Worm (Caenorhabditis elegans) whole organism, L2 larva: ENCODE measurements around the gene try-8.

Experiments used
- R02D3.7 ChIP-seq: fragments of 150-350 bp; optimal IDR thresholded peaks from 2 replicates; lab custom pipeline; 2014; ENCODE audit warnings: missing biosample characterization, missing genetic modification characterization
- ama-1 ChIP-seq: fragments of 150-350 bp; optimal IDR thresholded peaks from 2 replicates; lab custom pipeline; 2018; ENCODE audit warnings: inconsistent platforms
- blmp-1 ChIP-seq: sonication (generic microtip); optimal IDR thresholded peaks from 2 replicates; lab custom pipeline; 2017; ENCODE audit warnings: missing genetic modification characterization, mild to moderate bottlenecking, missing compliant biosample characterization, antibody characterized with exemption, moderate library complexity; ENCODE audit not compliant: insufficient read depth
- elt-3 ChIP-seq: sonication (generic microtip); optimal IDR thresholded peaks from 2 replicates; lab custom pipeline; 2017; ENCODE audit warnings: missing biosample characterization, missing genetic modification characterization
- lin-13 ChIP-seq: fragments of 150-350 bp; optimal IDR thresholded peaks from 2 replicates; lab custom pipeline; 2014; ENCODE audit warnings: missing biosample characterization, missing genetic modification reagents, missing genetic modification characterization
- lin-39 ChIP-seq: fragments of 150-350 bp; optimal IDR thresholded peaks from 2 replicates; lab custom pipeline; 2014; ENCODE audit warnings: missing biosample characterization, missing genetic modification reagents, missing genetic modification characterization
- nhr-25 ChIP-seq: fragments of 150-350 bp; sonication (generic microtip); optimal IDR thresholded peaks from 3 replicates; lab custom pipeline; 2014; ENCODE audit warnings: missing biosample characterization, missing genetic modification characterization
- skn-1 ChIP-seq: sonication (generic microtip); optimal IDR thresholded peaks from 2 replicates; lab custom pipeline; 2017; ENCODE audit warnings: missing biosample characterization, missing genetic modification characterization
- snpc-4 ChIP-seq: fragments of 150-350 bp; optimal IDR thresholded peaks from 2 replicates; lab custom pipeline; 2014; ENCODE audit warnings: missing biosample characterization, missing genetic modification characterization
- unc-55 ChIP-seq: fragments of 150-350 bp; sonication (generic microtip); optimal IDR thresholded peaks from 3 replicates; lab custom pipeline; 2014; ENCODE audit warnings: missing biosample characterization, missing genetic modification reagents, missing genetic modification characterization
- ztf-11 ChIP-seq: sonication (generic microtip); optimal IDR thresholded peaks from 2 replicates; lab custom pipeline; 2017; ENCODE audit warnings: missing biosample characterization, missing genetic modification characterization

DNA sequence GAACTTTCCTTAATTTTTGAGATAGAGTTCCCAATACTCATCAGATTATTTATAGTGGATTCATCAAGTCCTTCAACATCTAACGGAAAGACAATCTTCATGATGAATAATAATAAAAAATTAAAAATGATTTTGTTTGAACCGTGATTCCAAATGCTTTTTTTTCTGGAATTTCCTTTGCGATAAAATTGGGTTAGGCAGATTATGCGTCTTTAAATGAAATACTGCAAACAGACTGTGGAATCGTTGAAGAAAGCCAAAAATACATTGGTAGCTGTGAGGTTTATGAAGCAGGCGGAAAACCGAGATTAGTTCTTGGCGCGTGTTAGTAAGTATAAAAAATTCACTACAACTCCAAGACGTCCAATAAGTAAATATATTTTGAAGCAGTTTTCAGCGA, 27.5 kb downstream of the try-8 start, which contains the start of gene srw-68:
- TF ChIP-seq lin-13 (GFP tag; lab: Kevin White, UChicago) (no peak), blmp-1 (tag; lab: Kevin White, UChicago) (no peak), lin-39 (no peak), snpc-4 (tag; lab: Kevin White, UChicago) (no peak), ztf-11 (tag; lab: Kevin White, UChicago) (no peak), R02D3.7 (no peak), skn-1 (tag; lab: Kevin White, UChicago) (no peak), elt-3 (tag; lab: Kevin White, UChicago) (no peak), unc-55 (no peak), nhr-25 (tag; lab: Kevin White, UChicago) (no peak), ama-1 (lab: Kevin White, UChicago) (no peak)
